Fruit fly (Drosophila melanogaster) whole organism, embryonic: ENCODE results near the gene CG7409.

Source experiments
- BtbVII ChIP-seq: fragments of 200-800 bp; sonication (Bioruptor generic); optimal IDR thresholded peaks from 3 replicates; lab custom pipeline; 2017; ENCODE audit warnings: missing biosample characterization, mild to moderate bottlenecking, missing genetic modification characterization
- CG1024 ChIP-seq: fragments of 200-800 bp; sonication (Bioruptor generic); IDR thresholded peaks from 2 replicates; pipeline ENCODE4 v1.3.6; 2022; ENCODE audit warnings: missing biosample characterization, missing genetic modification characterization
- CG10959 ChIP-seq: fragments of 200-800 bp; sonication (Bioruptor generic); IDR thresholded peaks from 2 replicates; pipeline ENCODE4 v1.3.6; 2022; ENCODE audit warnings: missing biosample characterization, missing genetic modification characterization
- CG11398 ChIP-seq: fragments of 200-800 bp; sonication (Bioruptor generic); optimal IDR thresholded peaks from 2 replicates; lab custom pipeline; 2016; ENCODE audit warnings: missing biosample characterization, missing genetic modification characterization
- CG13123 ChIP-seq: fragments of 200-800 bp; sonication (Bioruptor generic); optimal IDR thresholded peaks from 2 replicates; lab custom pipeline; 2016; ENCODE audit warnings: missing biosample characterization, missing genetic modification characterization
- CG13424 ChIP-seq: fragments of 200-800 bp; sonication (Bioruptor generic); optimal IDR thresholded peaks from 2 replicates; lab custom pipeline; 2019; ENCODE audit warnings: missing biosample characterization, mild to moderate bottlenecking, missing genetic modification characterization, moderate library complexity
- CG13894 ChIP-seq: fragments of 200-800 bp; sonication (Bioruptor generic); optimal IDR thresholded peaks from 3 replicates; lab custom pipeline; 2018; ENCODE audit warnings: missing biosample characterization, mild to moderate bottlenecking, missing genetic modification characterization, moderate library complexity
- CG15269 ChIP-seq: fragments of 200-800 bp; sonication (Bioruptor generic); optimal IDR thresholded peaks from 2 replicates; lab custom pipeline; 2018; ENCODE audit warnings: missing biosample characterization, mild to moderate bottlenecking, missing genetic modification characterization, moderate library complexity
- CG15479 ChIP-seq: fragments of 200-800 bp; sonication (Bioruptor generic); optimal IDR thresholded peaks from 3 replicates; lab custom pipeline; 2019; ENCODE audit warnings: missing biosample characterization, mild to moderate bottlenecking, missing genetic modification characterization, moderate library complexity
- CG17186 ChIP-seq: fragments of 200-800 bp; sonication (Bioruptor generic); optimal IDR thresholded peaks from 3 replicates; lab custom pipeline; 2017; ENCODE audit warnings: missing biosample characterization, missing genetic modification reagents, missing genetic modification characterization
- CG17385 ChIP-seq: fragments of 200-800 bp; sonication (Bioruptor generic); optimal IDR thresholded peaks from 3 replicates; lab custom pipeline; 2018; ENCODE audit warnings: missing biosample characterization, mild to moderate bottlenecking, missing genetic modification characterization
- CG17568 ChIP-seq: fragments of 200-800 bp; sonication (Bioruptor generic); optimal IDR thresholded peaks from 2 replicates; lab custom pipeline; 2018; ENCODE audit warnings: missing biosample characterization, mild to moderate bottlenecking, missing genetic modification characterization, moderate library complexity
- CG1792 ChIP-seq: fragments of 200-800 bp; sonication (Bioruptor generic); optimal IDR thresholded peaks from 2 replicates; lab custom pipeline; 2016; ENCODE audit warnings: missing biosample characterization, missing genetic modification characterization
- CG3407 ChIP-seq: fragments of 200-800 bp; sonication (Bioruptor generic); optimal IDR thresholded peaks from 2 replicates; lab custom pipeline; 2018; ENCODE audit warnings: missing biosample characterization, mild to moderate bottlenecking, missing genetic modification characterization
- CG34376 ChIP-seq: fragments of 200-800 bp; sonication (Bioruptor generic); optimal IDR thresholded peaks from 2 replicates; lab custom pipeline; 2018; ENCODE audit warnings: missing biosample characterization, mild to moderate bottlenecking, missing genetic modification characterization
- CG4360 ChIP-seq: fragments of 200-800 bp; sonication (Bioruptor generic); IDR thresholded peaks from 2 replicates; pipeline ENCODE4 v1.3.6; 2022; ENCODE audit warnings: missing biosample characterization, missing genetic modification characterization
- CG43689 ChIP-seq: fragments of 200-800 bp; sonication (Bioruptor generic); IDR thresholded peaks from 2 replicates; pipeline ENCODE4 v1.3.6; 2022; ENCODE audit warnings: missing biosample characterization, missing genetic modification characterization
- CG4730 ChIP-seq: fragments of 200-800 bp; sonication (Bioruptor generic); IDR thresholded peaks from 2 replicates; pipeline ENCODE4 v1.3.6; 2022; ENCODE audit warnings: missing biosample characterization, missing genetic modification characterization
- CG6272 ChIP-seq: fragments of 200-800 bp; sonication (Bioruptor generic); IDR thresholded peaks from 2 replicates; pipeline ENCODE4 v1.3.6; 2022; ENCODE audit warnings: missing biosample characterization, missing genetic modification characterization
- CG8089 ChIP-seq: fragments of 200-800 bp; sonication (Bioruptor generic); optimal IDR thresholded peaks from 3 replicates; lab custom pipeline; 2016; ENCODE audit warnings: missing biosample characterization, missing genetic modification characterization
- Dbx ChIP-seq: fragments of 200-800 bp; sonication (Bioruptor generic); IDR thresholded peaks from 3 replicates; pipeline ENCODE4 v1.3.6; 2022; ENCODE audit warnings: missing biosample characterization, missing genetic modification characterization
- Doc3 ChIP-seq: fragments of 200-800 bp; sonication (Bioruptor generic); IDR thresholded peaks from 3 replicates; pipeline ENCODE4 v1.3.6; 2022; ENCODE audit warnings: missing biosample characterization, missing genetic modification characterization; ENCODE audit not compliant: partially characterized antibody
- Ets65A ChIP-seq: fragments of 200-800 bp; sonication (Bioruptor generic); peaks from one replicate; lab custom pipeline; 2016; ENCODE audit warnings: missing biosample characterization, missing genetic modification characterization
- Hey ChIP-seq: fragments of 200-800 bp; sonication (Bioruptor generic); optimal IDR thresholded peaks from 3 replicates; lab custom pipeline; 2018; ENCODE audit warnings: missing biosample characterization, mild to moderate bottlenecking, missing genetic modification characterization
- Hmx ChIP-seq: fragments of 200-800 bp; sonication (Bioruptor generic); optimal IDR thresholded peaks from 2 replicates; lab custom pipeline; 2016; ENCODE audit warnings: missing biosample characterization, missing genetic modification characterization
- Myb ChIP-seq: fragments of 200-800 bp; sonication (Bioruptor generic); optimal IDR thresholded peaks from 2 replicates; lab custom pipeline; 2016; ENCODE audit warnings: missing biosample characterization, missing genetic modification characterization
- Optix ChIP-seq: fragments of 200-800 bp; sonication (Bioruptor generic); IDR thresholded peaks from 3 replicates; pipeline ENCODE4 v1.3.6; 2022; ENCODE audit warnings: missing biosample characterization, missing genetic modification characterization
- Rx ChIP-seq: fragments of 200-800 bp; sonication (Bioruptor generic); IDR thresholded peaks from 2 replicates; pipeline ENCODE4 v1.3.6; 2022; ENCODE audit warnings: missing biosample characterization, missing genetic modification characterization
- Vsx1 ChIP-seq: fragments of 200-800 bp; sonication (Bioruptor generic); optimal IDR thresholded peaks from 2 replicates; lab custom pipeline; 2017; ENCODE audit warnings: missing biosample characterization, mild to moderate bottlenecking, missing genetic modification characterization, missing genetic modification reagents
- amos ChIP-seq: fragments of 200-800 bp; sonication (Bioruptor generic); IDR thresholded peaks from 2 replicates; pipeline ENCODE4 v1.3.6; 2022; ENCODE audit warnings: missing biosample characterization, missing genetic modification characterization; ENCODE audit not compliant: partially characterized antibody
- bowl ChIP-seq: fragments of 200-800 bp; sonication (Bioruptor generic); IDR thresholded peaks from 2 replicates; pipeline ENCODE4 v1.3.6; 2022; ENCODE audit warnings: missing biosample characterization, missing genetic modification characterization
- btn ChIP-seq: fragments of 200-800 bp; sonication (Bioruptor generic); optimal IDR thresholded peaks from 2 replicates; lab custom pipeline; 2016; ENCODE audit warnings: missing biosample characterization, missing genetic modification characterization
- cas ChIP-seq: fragments of 200-800 bp; sonication (Bioruptor generic); IDR thresholded peaks from 2 replicates; pipeline ENCODE4 v1.3.6; 2022; ENCODE audit warnings: missing biosample characterization, missing genetic modification characterization
- cg ChIP-seq: fragments of 200-800 bp; sonication (Bioruptor generic); optimal IDR thresholded peaks from 3 replicates; lab custom pipeline; 2019; ENCODE audit warnings: missing biosample characterization, mild to moderate bottlenecking, missing genetic modification characterization, moderate library complexity
- corto ChIP-seq: fragments of 200-800 bp; sonication (Bioruptor generic); optimal IDR thresholded peaks from 2 replicates; lab custom pipeline; 2016; ENCODE audit warnings: missing biosample characterization, mild to moderate bottlenecking, missing genetic modification characterization, moderate library complexity
- eve ChIP-seq, 2 experiments: fragments of >200 bp; optimal IDR thresholded peaks; 2 replicates each; lab custom pipeline; 2017; ENCODE audit warnings: missing biosample characterization in 2 of 2, missing genetic modification characterization in 2 of 2
- gcm2 ChIP-seq: fragments of 200-800 bp; sonication (Bioruptor generic); optimal IDR thresholded peaks from 2 replicates; lab custom pipeline; 2016; ENCODE audit warnings: missing biosample characterization, missing genetic modification characterization
- gfzf ChIP-seq: fragments of 200-800 bp; sonication (Bioruptor generic); optimal IDR thresholded peaks from 2 replicates; lab custom pipeline; 2016; ENCODE audit warnings: missing biosample characterization, mild to moderate bottlenecking, missing genetic modification characterization, moderate library complexity
- jigr1 ChIP-seq: fragments of 200-800 bp; sonication (Bioruptor generic); IDR thresholded peaks from 3 replicates; pipeline ENCODE4 v1.3.6; 2022; ENCODE audit warnings: missing biosample characterization, missing genetic modification characterization
- jing ChIP-seq: fragments of 200-800 bp; sonication (Bioruptor generic); optimal IDR thresholded peaks from 2 replicates; lab custom pipeline; 2018; ENCODE audit warnings: missing biosample characterization, mild to moderate bottlenecking, missing genetic modification characterization
- lilli ChIP-seq: fragments of 200-800 bp; sonication (Bioruptor generic); optimal IDR thresholded peaks from 3 replicates; lab custom pipeline; 2016; ENCODE audit warnings: missing biosample characterization, missing genetic modification characterization
- mld ChIP-seq: fragments of 200-800 bp; sonication (Bioruptor generic); IDR thresholded peaks from 3 replicates; pipeline ENCODE4 v1.3.6; 2022; ENCODE audit warnings: missing biosample characterization, missing genetic modification characterization; ENCODE audit not compliant: partially characterized antibody
- pzg ChIP-seq: fragments of 200-800 bp; sonication (Bioruptor generic); optimal IDR thresholded peaks from 3 replicates; lab custom pipeline; 2018; ENCODE audit warnings: missing biosample characterization, mild to moderate bottlenecking, missing genetic modification characterization, moderate library complexity
- ranshi ChIP-seq: fragments of 200-800 bp; sonication (Bioruptor generic); IDR thresholded peaks from 2 replicates; pipeline ENCODE4 v1.3.6; 2022; ENCODE audit warnings: missing biosample characterization, missing genetic modification characterization
- shn ChIP-seq: fragments of 200-800 bp; sonication (Bioruptor generic); optimal IDR thresholded peaks from 3 replicates; lab custom pipeline; 2016; ENCODE audit warnings: missing biosample characterization, missing genetic modification characterization
- sim ChIP-seq: fragments of 200-800 bp; sonication (Bioruptor generic); IDR thresholded peaks from 2 replicates; pipeline ENCODE4 v1.3.6; 2022; ENCODE audit warnings: missing biosample characterization, missing genetic modification characterization
- slp2 ChIP-seq: fragments of 200-800 bp; sonication (Bioruptor generic); optimal IDR thresholded peaks from 2 replicates; lab custom pipeline; 2016; ENCODE audit warnings: missing biosample characterization, missing genetic modification characterization
- sna ChIP-seq: fragments of 200-800 bp; sonication (Bioruptor generic); IDR thresholded peaks from 2 replicates; pipeline ENCODE4 v1.3.6; 2022; ENCODE audit warnings: missing biosample characterization, missing genetic modification characterization; ENCODE audit not compliant: partially characterized antibody
- vnd ChIP-seq: fragments of 200-800 bp; sonication (Bioruptor generic); IDR thresholded peaks from 3 replicates; pipeline ENCODE4 v1.3.6; 2022; ENCODE audit warnings: missing biosample characterization, missing genetic modification characterization; ENCODE audit not compliant: partially characterized antibody
- vvl ChIP-seq: fragments of 200-800 bp; sonication (Bioruptor generic); IDR thresholded peaks from 2 replicates; pipeline ENCODE4 v1.3.6; 2022; ENCODE audit warnings: missing biosample characterization, missing genetic modification characterization
- zen2 ChIP-seq: fragments of 200-800 bp; sonication (Bioruptor generic); IDR thresholded peaks from 3 replicates; pipeline ENCODE4 v1.3.6; 2022; ENCODE audit warnings: missing biosample characterization, missing genetic modification characterization; ENCODE audit not compliant: partially characterized antibody

Gene CG7409

DNA sequence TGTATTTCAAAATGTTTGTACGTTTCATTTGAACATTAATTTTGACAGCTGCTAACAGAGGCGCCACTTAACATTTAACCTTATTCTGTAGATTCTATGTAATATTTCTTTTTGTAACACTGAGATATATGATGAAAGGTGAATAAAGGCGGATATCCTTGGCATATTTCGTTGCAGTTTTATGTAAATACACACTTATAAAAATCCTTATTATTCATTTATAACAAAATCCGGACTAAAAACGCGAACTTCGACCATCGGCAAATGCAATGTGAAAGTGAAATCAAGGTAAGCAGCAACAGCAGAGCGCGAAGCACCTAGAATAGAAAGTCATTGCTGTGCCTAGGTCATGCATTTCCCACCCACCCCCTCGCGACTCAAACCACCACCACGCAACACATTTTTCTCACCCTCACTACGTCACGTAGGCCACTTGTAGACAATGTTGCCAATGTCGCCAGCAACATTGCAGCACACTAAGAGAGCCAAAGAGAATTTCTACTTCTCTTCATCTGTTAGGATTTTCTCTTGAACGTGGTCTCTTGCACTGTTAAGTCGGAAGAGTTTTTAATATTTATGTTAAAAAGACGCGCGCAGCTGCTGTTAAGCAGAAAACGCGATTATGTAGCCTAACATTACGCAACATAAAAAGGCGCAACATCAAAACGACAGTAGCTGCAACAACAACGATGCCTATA lies 27.3 kb downstream of the CG7409 start (continued):
- TF ChIP-seq vvl (GFP tag; lab: Robert Waterston, UW): no peak; the same call in 1 of the 2 replicates
- TF ChIP-seq CG13424 (tag; lab: Kevin White, UChicago): no peak
- no peak for TF ChIP-seq Ets65A (GFP tag; lab: Kevin White, UChicago)
- TF ChIP-seq vnd (GFP tag; lab: Robert Waterston, UW): no peak
- TF ChIP-seq sna (GFP tag; lab: Robert Waterston, UW): no peak
- TF ChIP-seq corto (GFP tag; lab: Kevin White, UChicago): no peak
- no peak for TF ChIP-seq CG17568 (GFP tag; lab: Kevin White, UChicago)
- no peak for TF ChIP-seq CG8089 (GFP tag; lab: Kevin White, UChicago)
- TF ChIP-seq CG17385: no peak
- TF ChIP-seq ranshi (GFP tag; lab: Robert Waterston, UW): no peak
- no peak for TF ChIP-seq CG13894 (tag; lab: Kevin White, UChicago)
- TF ChIP-seq Dbx: no peak
- no peak for TF ChIP-seq Vsx1 (GFP tag; lab: Kevin White, UChicago)
- no peak for TF ChIP-seq CG4730 (GFP tag; lab: Robert Waterston, UW)
- TF ChIP-seq gfzf (GFP tag; lab: Kevin White, UChicago): no peak
- no peak for TF ChIP-seq gcm2
- no peak for TF ChIP-seq CG43689 (GFP tag; lab: Robert Waterston, UW)
- TF ChIP-seq shn (GFP tag; lab: Kevin White, UChicago): no peak
- TF ChIP-seq CG13123: no peak
- TF ChIP-seq CG17186 (GFP tag; lab: Kevin White, UChicago): no peak
- no peak for TF ChIP-seq Myb (GFP tag; lab: Kevin White, UChicago)
- no peak for TF ChIP-seq CG3407
- no peak for TF ChIP-seq sim (GFP tag; lab: Robert Waterston, UW)
- no peak for TF ChIP-seq CG15269
- TF ChIP-seq Hey: no peak
- no peak for TF ChIP-seq btn (GFP tag; lab: Kevin White, UChicago)
- TF ChIP-seq cg (GFP tag; lab: Kevin White, UChicago): peak; percentile 30
- no peak for TF ChIP-seq lilli
- TF ChIP-seq Optix (GFP tag; lab: Robert Waterston, UW): no peak
- TF ChIP-seq bowl (GFP tag; lab: Robert Waterston, UW): no peak
- no peak for TF ChIP-seq BtbVII (GFP tag; lab: Kevin White, UChicago)
- peak; percentile 69; the same call in 2 of the 3 replicates for TF ChIP-seq zen2 (GFP tag; lab: Robert Waterston, UW)
- no peak for TF ChIP-seq slp2 (GFP tag; lab: Kevin White, UChicago)
- no peak for TF ChIP-seq CG1024 (GFP tag; lab: Robert Waterston, UW)
- TF ChIP-seq CG6272 (GFP tag; lab: Robert Waterston, UW): no peak
- no peak for TF ChIP-seq amos
- no peak for TF ChIP-seq CG11398 (GFP tag; lab: Kevin White, UChicago)
- no peak for TF ChIP-seq mld
- TF ChIP-seq CG34376 (GFP tag; lab: Kevin White, UChicago): no peak
- TF ChIP-seq Doc3: peak; percentile 20; the same call in 1 of the 3 replicates
- no peak for TF ChIP-seq cas (GFP tag; lab: Robert Waterston, UW)
- no peak for TF ChIP-seq pzg (GFP tag; lab: Kevin White, UChicago)
- no peak for TF ChIP-seq Rx (GFP tag; lab: Robert Waterston, UW)
- no peak for TF ChIP-seq CG10959
- TF ChIP-seq Hmx (GFP tag; lab: Kevin White, UChicago): no peak
- TF ChIP-seq CG4360 (GFP tag; lab: Robert Waterston, UW): no peak
- no peak for TF ChIP-seq CG1792 (GFP tag; lab: Kevin White, UChicago)
- TF ChIP-seq jigr1 (GFP tag; lab: Robert Waterston, UW): no peak
- TF ChIP-seq eve (GFP tag; optimal IDR thresholded peaks at IDR 0.05; lab: Kevin White, UChicago): peak in 1 of 2 experiments; percentile 24
- peak; percentile 23 for TF ChIP-seq CG15479 (GFP tag; lab: Kevin White, UChicago)
- no peak for TF ChIP-seq jing
